Fruit fly (Drosophila melanogaster) whole organism, embryonic: ENCODE results near the gene CG32214.

Experiments used
- ATbp ChIP-seq: fragments of 200-800 bp; sonication (Bioruptor generic); optimal IDR thresholded peaks from 2 replicates; lab custom pipeline; 2017; ENCODE audit warnings: missing biosample characterization, mild to moderate bottlenecking, missing genetic modification characterization, missing genetic modification reagents
- Abd-B ChIP-seq: fragments of 200-800 bp; sonication (Bioruptor generic); optimal IDR thresholded peaks from 2 replicates; lab custom pipeline; 2018; ENCODE audit warnings: missing biosample characterization, mild to moderate bottlenecking, missing genetic modification characterization, moderate library complexity
- BtbVII ChIP-seq: fragments of 200-800 bp; sonication (Bioruptor generic); optimal IDR thresholded peaks from 3 replicates; lab custom pipeline; 2017; ENCODE audit warnings: missing biosample characterization, mild to moderate bottlenecking, missing genetic modification characterization
- CG10147 ChIP-seq: fragments of 200-800 bp; sonication (Bioruptor generic); optimal IDR thresholded peaks from 2 replicates; lab custom pipeline; 2019; ENCODE audit warnings: missing biosample characterization, mild to moderate bottlenecking, missing genetic modification characterization, moderate library complexity
- CG11696 ChIP-seq: fragments of 200-800 bp; sonication (Bioruptor generic); IDR thresholded peaks from 2 replicates; pipeline ENCODE4 v1.3.6; 2022; ENCODE audit warnings: missing biosample characterization, missing genetic modification characterization
- CG13894 ChIP-seq: fragments of 200-800 bp; sonication (Bioruptor generic); optimal IDR thresholded peaks from 3 replicates; lab custom pipeline; 2018; ENCODE audit warnings: missing biosample characterization, mild to moderate bottlenecking, missing genetic modification characterization, moderate library complexity
- CG14965 ChIP-seq: fragments of 200-800 bp; sonication (Bioruptor generic); optimal IDR thresholded peaks from 2 replicates; lab custom pipeline; 2016; ENCODE audit warnings: missing biosample characterization, missing genetic modification characterization, borderline replicate concordance
- CG17912 ChIP-seq: fragments of 200-800 bp; sonication (Bioruptor generic); optimal IDR thresholded peaks from 2 replicates; lab custom pipeline; 2018; ENCODE audit warnings: missing biosample characterization, mild to moderate bottlenecking, missing genetic modification characterization
- CG18011 ChIP-seq: fragments of 200-800 bp; sonication (Bioruptor generic); optimal IDR thresholded peaks from 2 replicates; lab custom pipeline; 2017; ENCODE audit warnings: missing biosample characterization, missing genetic modification characterization, mild to moderate bottlenecking, moderate library complexity, missing genotype
- CG2199 ChIP-seq: fragments of 200-800 bp; sonication (Bioruptor generic); IDR thresholded peaks from 3 replicates; pipeline ENCODE4 v1.3.6; 2022; ENCODE audit warnings: missing biosample characterization, missing genetic modification characterization
- CG2712 ChIP-seq: fragments of 200-800 bp; optimal IDR thresholded peaks from 3 replicates; lab custom pipeline; 2019; ENCODE audit warnings: missing biosample characterization, mild to moderate bottlenecking, missing genetic modification characterization, moderate library complexity
- CG31224 ChIP-seq: fragments of 200-800 bp; sonication (Bioruptor generic); IDR thresholded peaks from 2 replicates; pipeline ENCODE4 v1.3.6; 2022; ENCODE audit warnings: missing biosample characterization, missing genetic modification characterization
- CG31365 ChIP-seq: fragments of 200-800 bp; sonication (Bioruptor generic); optimal IDR thresholded peaks from 2 replicates; lab custom pipeline; 2018; ENCODE audit warnings: missing biosample characterization, mild to moderate bottlenecking, missing genetic modification characterization
- CG33557 ChIP-seq: fragments of 200-800 bp; sonication (Bioruptor generic); optimal IDR thresholded peaks from 2 replicates; lab custom pipeline; 2019; ENCODE audit warnings: missing biosample characterization, mild to moderate bottlenecking, missing genetic modification characterization, moderate library complexity
- CG43689 ChIP-seq: fragments of 200-800 bp; sonication (Bioruptor generic); IDR thresholded peaks from 2 replicates; pipeline ENCODE4 v1.3.6; 2022; ENCODE audit warnings: missing biosample characterization, missing genetic modification characterization
- CG7556 ChIP-seq: fragments of 200-800 bp; sonication (Bioruptor generic); optimal IDR thresholded peaks from 2 replicates; lab custom pipeline; 2017; ENCODE audit warnings: missing biosample characterization, mild to moderate bottlenecking, missing genetic modification characterization
- CG8359 ChIP-seq: fragments of 200-800 bp; sonication (Bioruptor generic); optimal IDR thresholded peaks from 2 replicates; lab custom pipeline; 2017; ENCODE audit warnings: missing biosample characterization, mild to moderate bottlenecking, missing genetic modification characterization, borderline replicate concordance
- CG9727 ChIP-seq: fragments of 200-800 bp; sonication (Bioruptor generic); optimal IDR thresholded peaks from 3 replicates; lab custom pipeline; 2017; ENCODE audit warnings: missing biosample characterization, mild to moderate bottlenecking, missing genetic modification characterization
- Dek ChIP-seq: fragments of 200-800 bp; sonication (Bioruptor generic); optimal IDR thresholded peaks from 3 replicates; lab custom pipeline; 2019; ENCODE audit warnings: missing biosample characterization, mild to moderate bottlenecking, missing genetic modification characterization, moderate library complexity
- Dip2 ChIP-seq: fragments of 200-800 bp; sonication (Bioruptor generic); IDR thresholded peaks from 2 replicates; pipeline ENCODE4 v1.3.6; 2022; ENCODE audit warnings: missing biosample characterization, missing genetic modification characterization
- Doc3 ChIP-seq: fragments of 200-800 bp; sonication (Bioruptor generic); IDR thresholded peaks from 3 replicates; pipeline ENCODE4 v1.3.6; 2022; ENCODE audit warnings: missing biosample characterization, missing genetic modification characterization; ENCODE audit not compliant: partially characterized antibody
- Lhr ChIP-seq: fragments of 200-800 bp; sonication (Bioruptor generic); optimal IDR thresholded peaks from 3 replicates; lab custom pipeline; 2017; ENCODE audit warnings: mild to moderate bottlenecking, missing biosample characterization, missing genetic modification reagents, missing genetic modification characterization
- Lim3 ChIP-seq: fragments of 200-800 bp; sonication (Bioruptor generic); IDR thresholded peaks from 2 replicates; pipeline ENCODE4 v1.3.6; 2022; ENCODE audit warnings: missing biosample characterization, missing genetic modification characterization
- Oli ChIP-seq: fragments of 200-800 bp; sonication (Bioruptor generic); optimal IDR thresholded peaks from 2 replicates; lab custom pipeline; 2018; ENCODE audit warnings: missing biosample characterization, mild to moderate bottlenecking, missing genetic modification characterization, moderate library complexity
- Opbp ChIP-seq: fragments of 200-800 bp; sonication (Bioruptor generic); IDR thresholded peaks from 3 replicates; pipeline ENCODE4 v1.3.6; 2022; ENCODE audit warnings: missing biosample characterization, missing genetic modification characterization; ENCODE audit not compliant: partially characterized antibody
- Rx ChIP-seq: fragments of 200-800 bp; sonication (Bioruptor generic); IDR thresholded peaks from 2 replicates; pipeline ENCODE4 v1.3.6; 2022; ENCODE audit warnings: missing biosample characterization, missing genetic modification characterization
- ac ChIP-seq: fragments of 200-800 bp; sonication (Bioruptor generic); optimal IDR thresholded peaks from 3 replicates; lab custom pipeline; 2017; ENCODE audit warnings: missing biosample characterization, mild to moderate bottlenecking, missing genetic modification characterization
- ase ChIP-seq: fragments of 200-800 bp; sonication (Bioruptor generic); IDR thresholded peaks from 3 replicates; pipeline ENCODE4 v1.3.6; 2022; ENCODE audit warnings: missing biosample characterization, missing genetic modification characterization
- cad ChIP-seq: fragments of >200 bp; optimal IDR thresholded peaks from 2 replicates; lab custom pipeline; 2017; ENCODE audit warnings: missing biosample characterization, missing genetic modification characterization
- crp ChIP-seq, 2 experiments: fragments of 200-800 bp; sonication (Bioruptor generic); optimal IDR thresholded peaks; 2 replicates in 1 of 2; 3 replicates in 1 of 2; lab custom pipeline; 2017; ENCODE audit warnings: missing biosample characterization in 2 of 2, missing genetic modification characterization in 2 of 2, mild to moderate bottlenecking in 1 of 2, moderate library complexity in 1 of 2
- grn ChIP-seq: fragments of 200-800 bp; sonication (Bioruptor generic); optimal IDR thresholded peaks from 3 replicates; lab custom pipeline; 2017; ENCODE audit warnings: missing biosample characterization, missing genetic modification characterization
- h ChIP-seq: fragments of >200 bp; optimal IDR thresholded peaks from 2 replicates; lab custom pipeline; 2017
- lilli ChIP-seq: fragments of 200-800 bp; sonication (Bioruptor generic); optimal IDR thresholded peaks from 3 replicates; lab custom pipeline; 2016; ENCODE audit warnings: missing biosample characterization, missing genetic modification characterization
- lola ChIP-seq, 3 experiments: fragments of >200 bp in 2 of 3; fragments of 200-800 bp in 1 of 3; sonication (Bioruptor generic) in 1 of 3; optimal IDR thresholded peaks; 2 replicates each; lab custom pipeline; 2017 to 2019; ENCODE audit warnings: missing biosample characterization in 3 of 3, missing genetic modification characterization in 3 of 3, mild to moderate bottlenecking in 1 of 3, moderate library complexity in 1 of 3
- maf-S ChIP-seq: fragments of 200-800 bp; sonication (Bioruptor generic); optimal IDR thresholded peaks from 2 replicates; lab custom pipeline; 2016; ENCODE audit warnings: missing biosample characterization, missing genetic modification characterization
- nerfin-1 ChIP-seq: fragments of 200-800 bp; sonication (Bioruptor generic); optimal IDR thresholded peaks from 3 replicates; lab custom pipeline; 2019; ENCODE audit warnings: missing biosample characterization, mild to moderate bottlenecking, missing genetic modification characterization, moderate library complexity
- nmo ChIP-seq: fragments of 200-800 bp; sonication (Bioruptor generic); optimal IDR thresholded peaks from 2 replicates; lab custom pipeline; 2018; ENCODE audit warnings: missing biosample characterization, mild to moderate bottlenecking, missing genetic modification characterization, moderate library complexity
- org-1 ChIP-seq: fragments of 200-800 bp; sonication (Bioruptor generic); optimal IDR thresholded peaks from 2 replicates; lab custom pipeline; 2017; ENCODE audit warnings: missing biosample characterization, missing genetic modification characterization
- pan ChIP-seq, 4 experiments: fragments of >200 bp in 3 of 4; fragments of 200-800 bp in 1 of 4; sonication (Bioruptor generic) in 1 of 4; optimal IDR thresholded peaks in 3 of 4; IDR thresholded peaks in 1 of 4; 2 replicates each; pipeline versions ENCODE4 v1.3.6 to Lab custom; 2017 to 2022; ENCODE audit warnings: missing biosample characterization in 2 of 4, missing genetic modification characterization in 2 of 4, mixed read lengths in 1 of 4
- sd ChIP-seq: fragments of 200-800 bp; sonication (Bioruptor generic); optimal IDR thresholded peaks from 3 replicates; lab custom pipeline; 2018; ENCODE audit warnings: missing biosample characterization, mild to moderate bottlenecking, missing genetic modification characterization, moderate library complexity
- sens-2 ChIP-seq: fragments of 200-800 bp; sonication (Bioruptor generic); IDR thresholded peaks from 2 replicates; pipeline ENCODE4 v1.3.6; 2022; ENCODE audit warnings: missing biosample characterization, missing genetic modification characterization
- seq ChIP-seq: fragments of 200-800 bp; sonication (Bioruptor generic); IDR thresholded peaks from 2 replicates; pipeline ENCODE4 v1.3.6; 2022; ENCODE audit warnings: missing biosample characterization, missing genetic modification characterization
- sima ChIP-seq: fragments of 200-800 bp; sonication (Bioruptor generic); optimal IDR thresholded peaks from 2 replicates; lab custom pipeline; 2016; ENCODE audit warnings: missing biosample characterization, missing genetic modification characterization
- so ChIP-seq: fragments of 200-800 bp; sonication (Bioruptor generic); IDR thresholded peaks from 3 replicates; pipeline ENCODE4 v1.3.6; 2022; ENCODE audit warnings: missing biosample characterization, missing genetic modification characterization
- ssp ChIP-seq: fragments of 200-800 bp; sonication (Bioruptor generic); IDR thresholded peaks from 2 replicates; pipeline ENCODE4 v1.3.6; 2022; ENCODE audit warnings: missing biosample characterization, missing genetic modification characterization
- trem ChIP-seq: fragments of 200-800 bp; optimal IDR thresholded peaks from 3 replicates; lab custom pipeline; 2019; ENCODE audit warnings: missing biosample characterization, mild to moderate bottlenecking, missing genetic modification characterization, moderate library complexity
- twi ChIP-seq: fragments of 200-800 bp; optimal IDR thresholded peaks from 2 replicates; lab custom pipeline; 2019; ENCODE audit warnings: missing biosample characterization, mild to moderate bottlenecking, missing genetic modification characterization, moderate library complexity
- usp ChIP-seq: fragments of >200 bp; optimal IDR thresholded peaks from 2 replicates; lab custom pipeline; 2017; ENCODE audit warnings: missing biosample characterization, missing genetic modification characterization
- zen2 ChIP-seq: fragments of 200-800 bp; sonication (Bioruptor generic); IDR thresholded peaks from 3 replicates; pipeline ENCODE4 v1.3.6; 2022; ENCODE audit warnings: missing biosample characterization, missing genetic modification characterization; ENCODE audit not compliant: partially characterized antibody

Gene CG32214

DNA sequence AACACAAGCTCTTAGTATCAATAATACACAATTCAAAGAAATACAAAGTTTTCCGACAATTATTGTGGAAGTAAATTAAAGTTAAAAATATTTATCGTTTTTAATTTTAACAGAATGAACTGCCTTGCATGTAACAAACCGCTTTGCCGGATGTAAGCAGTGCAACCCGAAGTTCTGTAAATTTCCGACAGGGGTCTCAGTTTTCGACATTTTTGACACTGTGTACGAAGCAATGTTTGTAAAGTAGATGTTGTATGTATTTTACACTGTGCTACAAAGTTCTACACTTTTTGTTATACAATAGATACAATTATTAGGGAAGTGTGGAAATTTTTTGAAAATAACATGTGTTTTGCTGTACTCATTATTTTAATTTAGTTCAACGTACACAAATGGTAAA, 49.4 kb downstream of the CG32214 start (continued):
- TF ChIP-seq nerfin-1 (tag; lab: Kevin White, UChicago) (no peak), ATbp (GFP tag; lab: Kevin White, UChicago) (peak; percentile 84), lilli (GFP tag; lab: Kevin White, UChicago) (peak; percentile 70), Opbp (peak; percentile 53; the same call in 1 of the 3 replicates), sens-2 (GFP tag; lab: Robert Waterston, UW) (peak; percentile 87), CG17912 (GFP tag; lab: Kevin White, UChicago) (peak; percentile 89), CG33557 (GFP tag; lab: Kevin White, UChicago) (peak; percentile 59), ac (GFP tag; lab: Kevin White, UChicago) (peak; percentile 27), ssp (GFP tag; lab: Robert Waterston, UW) (peak; percentile 89), grn (GFP tag; lab: Kevin White, UChicago) (no peak), CG18011 (peak; percentile 77), sima (GFP tag; lab: Kevin White, UChicago) (peak; percentile 82), CG9727 (peak; percentile 88), Lim3 (GFP tag; lab: Robert Waterston, UW) (peak; percentile 40; the same call in 1 of the 2 replicates), Dek (tag; lab: Kevin White, UChicago) (peak; percentile 84), CG2712 (tag; lab: Kevin White, UChicago) (peak; percentile 79), CG7556 (GFP tag; lab: Kevin White, UChicago) (no peak), CG13894 (tag; lab: Kevin White, UChicago) (peak; percentile 78), h (lab: Kevin White, UChicago) (no peak), CG11696 (GFP tag; lab: Robert Waterston, UW) (peak; percentile 63), ase (peak; percentile 95), nmo (GFP tag; lab: Kevin White, UChicago) (peak; percentile 87), crp (GFP tag; optimal IDR thresholded peaks at IDR 0.05; lab: Kevin White, UChicago) (peak in 1 of 2 experiments; percentile 50), CG10147 (GFP tag; lab: Kevin White, UChicago) (peak; percentile 81), Dip2 (GFP tag; lab: Robert Waterston, UW) (no peak), Abd-B (GFP tag; lab: Kevin White, UChicago) (peak; percentile 88), twi (peak; percentile 79), CG8359 (peak; percentile 78), seq (peak; percentile 60; the same call in 1 of the 2 replicates), CG2199 (GFP tag; lab: Robert Waterston, UW) (peak; percentile 98), org-1 (peak; percentile 76), Lhr (peak; percentile 83), usp (GFP tag; lab: Kevin White, UChicago) (no peak), Rx (peak; percentile 97), CG31365 (tag; lab: Kevin White, UChicago) (peak; percentile 98), pan (optimal IDR thresholded peaks at IDR 0.05; lab: Kevin White, UChicago) (no peak), pan (GFP tag; optimal IDR thresholded peaks at IDR 0.05 in 1 of 2, IDR thresholded peaks at IDR 0.05 in 1 of 2) (peak in 1 of 2 experiments; percentile 93), sd (tag; lab: Kevin White, UChicago) (no peak), BtbVII (peak; percentile 74), maf-S (GFP tag; lab: Kevin White, UChicago) (peak; percentile 92), CG14965 (GFP tag; lab: Kevin White, UChicago) (peak; percentile 76), CG43689 (GFP tag; lab: Robert Waterston, UW) (peak; percentile 88), zen2 (GFP tag; lab: Robert Waterston, UW) (no peak), cad (no peak), Doc3 (no peak), so (0 out of 3 replicates have a peak, but pooled peaks have one; percentile 65), lola (GFP tag; optimal IDR thresholded peaks at IDR 0.05; lab: Kevin White, UChicago) (no peak), trem (tag; lab: Kevin White, UChicago) (peak; percentile 75), CG31224 (GFP tag; lab: Robert Waterston, UW) (peak; percentile 84), Oli (peak; percentile 49)
